Worm (Caenorhabditis elegans) whole organism, late embryonic: ENCODE measurements around the gene Y102A11A.9.

Source experiments
- ceh-48 ChIP-seq: sonication (generic microtip); optimal IDR thresholded peaks from 2 replicates; lab custom pipeline; 2016; ENCODE audit warnings: missing genetic modification characterization, inconsistent platforms, missing compliant biosample characterization
- gmeb-2 ChIP-seq: sonication (generic microtip); optimal IDR thresholded peaks from 2 replicates; lab custom pipeline; 2016; ENCODE audit warnings: missing genetic modification characterization, inconsistent platforms, missing compliant biosample characterization
- hlh-30 ChIP-seq: sonication (generic microtip); optimal IDR thresholded peaks from 2 replicates; lab custom pipeline; 2017; ENCODE audit warnings: antibody characterized with exemption, missing genetic modification characterization, missing compliant biosample characterization; ENCODE audit not compliant: insufficient read depth
- pag-3 ChIP-seq: sonication (generic microtip); optimal IDR thresholded peaks from 2 replicates; lab custom pipeline; 2016; ENCODE audit warnings: missing compliant biosample characterization, missing genetic modification characterization, borderline replicate concordance
- pros-1 ChIP-seq: fragments of 150-350 bp; optimal IDR thresholded peaks from 2 replicates; lab custom pipeline; 2014; ENCODE audit warnings: missing biosample characterization, missing genetic modification reagents, missing genetic modification characterization
- tbx-2 ChIP-seq: sonication (generic microtip); optimal IDR thresholded peaks from 2 replicates; lab custom pipeline; 2016; ENCODE audit warnings: missing genetic modification characterization, missing compliant biosample characterization
- unc-42 ChIP-seq: sonication (generic microtip); optimal IDR thresholded peaks from 2 replicates; lab custom pipeline; 2016; ENCODE audit warnings: missing genotype, missing genetic modification characterization, missing compliant biosample characterization
- unc-55 ChIP-seq: sonication (generic microtip); optimal IDR thresholded peaks from 2 replicates; lab custom pipeline; 2017; ENCODE audit warnings: missing biosample characterization, missing genetic modification reagents, missing genetic modification characterization

- TF ChIP-seq pros-1 (tag; lab: Kevin White, UChicago) (no peak), hlh-30 (tag; lab: Kevin White, UChicago) (no peak), gmeb-2 (tag; lab: Kevin White, UChicago) (no peak), unc-42 (no peak), tbx-2 (no peak), pag-3 (no peak), unc-55 (no peak), ceh-48 (tag; lab: Kevin White, UChicago) (no peak)
These were observed 28.1 kb upstream of the Y102A11A.9 start for ce11 chrX:1984831-1985230.
